Fruit fly (Drosophila melanogaster): ENCODE data around the gene twit.

twit gene

dm6 chr2L:20864764-20865265 is 12.4 kb downstream of the twit start, which contains the start of gene CG9338 (continued):
- TF ChIP-seq kah (GFP tag; optimal IDR thresholded peaks at IDR 0.05) (peak; percentile 87), CG11695 (GFP tag; IDR thresholded peaks at IDR 0.05) (peak; percentile 95), sisA (GFP tag; IDR thresholded peaks at IDR 0.05) (peak; percentile 80), CG2116 (GFP tag; optimal IDR thresholded peaks at IDR 0.05) (peak; percentile 37), CG7786 (GFP tag; optimal IDR thresholded peaks at IDR 0.05) (peak; percentile 87), CG6654 (GFP tag; optimal IDR thresholded peaks at IDR 0.05) (peak; percentile 80), CG13624 (GFP tag; optimal IDR thresholded peaks at IDR 0.05) (peak; percentile 86), CG12942 (GFP tag; optimal IDR thresholded peaks at IDR 0.05) (peak; percentile 58), CG4404 (GFP tag; IDR thresholded peaks at IDR 0.05) (peak; percentile 81), Awh (GFP tag; IDR thresholded peaks at IDR 0.05) (peak; percentile 92), CG1832 (GFP tag; optimal IDR thresholded peaks at IDR 0.05) (no peak), CTCF (GFP tag; optimal IDR thresholded peaks at IDR 0.05) (peak; percentile 54), ewg (GFP tag; optimal IDR thresholded peaks at IDR 0.05) (peak; percentile 60), CG6689 (GFP tag; IDR thresholded peaks at IDR 0.05) (peak; percentile 95), CG11560 (tag; IDR thresholded peaks at IDR 0.05) (no peak), dimm (GFP tag; IDR thresholded peaks at IDR 0.05) (no peak), danr (GFP tag; IDR thresholded peaks at IDR 0.05) (peak; percentile 85; the same call in 1 of the 2 replicates), CG13424 (tag; optimal IDR thresholded peaks at IDR 0.05) (peak; percentile 80), CG16815 (GFP tag; optimal IDR thresholded peaks at IDR 0.05) (peak; percentile 53), CG5180 (GFP tag; optimal IDR thresholded peaks at IDR 0.05) (peak; percentile 88), E2f2 (GFP tag; IDR thresholded peaks at IDR 0.05) (peak; percentile 48; the same call in 1 of the 2 replicates), Sin3A (optimal IDR thresholded peaks at IDR 0.05) (no peak), D19B (GFP tag; optimal IDR thresholded peaks at IDR 0.05) (peak; percentile 98), sim (GFP tag; IDR thresholded peaks at IDR 0.05) (no peak; the same call in 1 of the 2 replicates), HHEX (GFP tag; optimal IDR thresholded peaks at IDR 0.05) (peak; percentile 95), Dp (GFP tag; optimal IDR thresholded peaks at IDR 0.05) (no peak), CG16779 (GFP tag; IDR thresholded peaks at IDR 0.05) (peak; percentile 82), CG12391 (tag; optimal IDR thresholded peaks at IDR 0.05) (no peak), Hr39 (optimal IDR thresholded peaks at IDR 0.05) (no peak), CG10366 (GFP tag; IDR thresholded peaks at IDR 0.05) (peak; percentile 69), tin (GFP tag; optimal IDR thresholded peaks at IDR 0.05) (peak; percentile 67), CG3847 (GFP tag; IDR thresholded peaks at IDR 0.05) (peak; percentile 70), CG15073 (GFP tag; optimal IDR thresholded peaks at IDR 0.05) (no peak), Antp (GFP tag; optimal IDR thresholded peaks at IDR 0.05) (peak; percentile 82), cwo (GFP tag; optimal IDR thresholded peaks at IDR 0.05) (peak; percentile 94), so (GFP tag; IDR thresholded peaks at IDR 0.05) (peak; percentile 84), gro (GFP tag; optimal IDR thresholded peaks at IDR 0.05) (peak; percentile 86), CG7357 (GFP tag; IDR thresholded peaks at IDR 0.05) (peak; percentile 90), dm (GFP tag; optimal IDR thresholded peaks at IDR 0.05) (peak; percentile 64), fd96Cb (tag; optimal IDR thresholded peaks at IDR 0.05) (peak; percentile 88), pros (GFP tag; optimal IDR thresholded peaks at IDR 0.05) (peak; percentile 60), repo (GFP tag; optimal IDR thresholded peaks at IDR 0.05) (peak; percentile 76), MBD-R2 (GFP tag; IDR thresholded peaks at IDR 0.05) (peak; percentile 38; the same call in 1 of the 2 replicates), cas (GFP tag; IDR thresholded peaks at IDR 0.05) (peak; percentile 61; the same call in 1 of the 2 replicates), gem (tag; optimal IDR thresholded peaks at IDR 0.05) (peak; percentile 87), CG32532 (GFP tag; IDR thresholded peaks at IDR 0.05) (peak; percentile 95), CG8388 (GFP tag; optimal IDR thresholded peaks at IDR 0.05) (peak; percentile 68), insv (GFP tag; optimal IDR thresholded peaks at IDR 0.05) (peak in 1 of 2 experiments; percentile 24), vnd (GFP tag; IDR thresholded peaks at IDR 0.05; ENCODE audit: partially characterized antibody) (0 out of 3 replicates have a peak, but pooled peaks have one; percentile 23), zen2 (GFP tag; IDR thresholded peaks at IDR 0.05; ENCODE audit: partially characterized antibody) (no peak), amos (GFP tag; IDR thresholded peaks at IDR 0.05; ENCODE audit: partially characterized antibody) (no peak; the same call in 1 of the 2 replicates), CHES-1-like (GFP tag; optimal IDR thresholded peaks at IDR 0.05) (peak; percentile 88)

All from whole organism, embryonic.